Fruit fly (Drosophila melanogaster) whole organism, adult: ENCODE results near the gene CG6231.
A peak's percentile ranks its signal among the peaks of the same experiment; 100 is the strongest.

ENCODE experiments used
- CG11617 ChIP-seq: fragments of 200-800 bp; sonication (Bioruptor generic); optimal IDR thresholded peaks from 2 replicates; lab custom pipeline; 2017; ENCODE audit warnings: mild to moderate bottlenecking, missing biosample characterization, missing genetic modification reagents, missing genetic modification characterization
- CG1620 ChIP-seq: fragments of 200-800 bp; sonication (Bioruptor generic); optimal IDR thresholded peaks from 2 replicates; lab custom pipeline; 2016; ENCODE audit warnings: missing biosample characterization, missing genetic modification characterization
- CG33017 ChIP-seq: fragments of 200-800 bp; sonication (Bioruptor generic); optimal IDR thresholded peaks from 2 replicates; lab custom pipeline; 2018; ENCODE audit warnings: missing biosample characterization, mild to moderate bottlenecking, missing genetic modification characterization, moderate library complexity
- Clk ChIP-seq: fragments of 200-800 bp; sonication (Bioruptor generic); optimal IDR thresholded peaks from 2 replicates; lab custom pipeline; 2017; ENCODE audit warnings: missing biosample characterization, missing genetic modification characterization
- Hr96 ChIP-seq: fragments of 200-800 bp; sonication (Bioruptor generic); optimal IDR thresholded peaks from 2 replicates; lab custom pipeline; 2016; ENCODE audit warnings: missing biosample characterization, missing genetic modification characterization
- cic ChIP-seq: fragments of 200-800 bp; sonication (Bioruptor generic); optimal IDR thresholded peaks from 2 replicates; lab custom pipeline; 2017; ENCODE audit warnings: missing biosample characterization, mild to moderate bottlenecking, missing genetic modification characterization, moderate library complexity
- cnc ChIP-seq, 2 experiments: fragments of >200 bp; optimal IDR thresholded peaks; 2 replicates each; lab custom pipeline; 2017
- kay ChIP-seq: fragments of 200-800 bp; sonication (Bioruptor generic); peaks from one replicate; lab custom pipeline; 2016; ENCODE audit warnings: missing biosample characterization, missing genetic modification characterization, borderline replicate concordance
- ovo ChIP-seq: fragments of 200-800 bp; sonication (Bioruptor generic); optimal IDR thresholded peaks from 2 replicates; lab custom pipeline; 2016; ENCODE audit warnings: missing biosample characterization, missing genetic modification characterization
- tj ChIP-seq: fragments of 200-800 bp; sonication (Bioruptor generic); optimal IDR thresholded peaks from 3 replicates; lab custom pipeline; 2017; ENCODE audit warnings: missing biosample characterization, mild to moderate bottlenecking, missing genetic modification characterization, moderate library complexity

CG6231 gene

DNA sequence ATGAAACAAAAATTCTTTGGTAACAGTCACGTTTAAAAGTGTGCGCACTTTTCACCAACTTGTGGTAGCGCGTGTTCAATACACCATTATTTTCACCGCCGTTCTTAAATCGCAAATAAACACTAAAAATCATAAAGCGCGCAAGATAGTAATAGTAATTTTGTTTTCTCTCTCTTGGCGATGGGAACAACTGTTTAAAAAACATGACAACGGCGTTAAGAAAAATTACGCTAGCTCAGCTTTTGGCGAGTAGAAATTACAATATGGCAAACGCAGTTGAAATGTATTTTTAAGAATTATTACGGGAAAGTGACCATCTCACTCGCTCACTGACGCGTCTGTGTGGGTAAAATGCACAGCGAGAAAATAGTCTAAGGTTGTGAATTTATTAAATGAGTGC, 62.9 kb downstream of the CG6231 start:
- peak; percentile 68 for TF ChIP-seq tj
- TF ChIP-seq ovo (GFP tag; lab: Kevin White, UChicago), result no peak
- TF ChIP-seq cic, result no peak
- TF ChIP-seq kay (GFP tag; lab: Kevin White, UChicago), result no peak
- TF ChIP-seq CG33017 (tag; lab: Kevin White, UChicago), result no peak

DNA sequence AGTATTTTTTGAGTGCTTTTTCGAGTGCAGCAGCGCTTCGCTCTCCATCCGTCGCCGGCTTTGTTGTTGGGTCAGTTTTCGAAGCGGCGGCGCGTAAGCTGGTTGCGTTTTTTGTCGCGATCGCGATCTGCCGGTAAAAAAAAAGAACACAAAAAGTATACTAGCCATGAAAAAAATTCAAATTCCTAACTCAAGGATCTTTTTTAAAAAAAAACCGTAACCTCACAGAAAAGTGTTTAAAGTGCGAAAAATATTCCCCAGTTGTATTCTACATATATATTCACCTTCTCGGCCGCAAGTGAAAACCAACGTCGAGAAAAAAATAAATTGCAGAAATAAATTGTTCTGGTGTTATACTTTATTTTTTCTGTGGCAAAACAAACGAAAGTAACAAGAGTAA, 63.4 kb downstream of the CG6231 start:
- TF ChIP-seq CG1620 (GFP tag; lab: Kevin White, UChicago) (no peak), CG11617 (GFP tag; lab: Kevin White, UChicago) (no peak), Clk (no peak), cnc (optimal IDR thresholded peaks at IDR 0.05; lab: Kevin White, UChicago) (no peak)

DNA sequence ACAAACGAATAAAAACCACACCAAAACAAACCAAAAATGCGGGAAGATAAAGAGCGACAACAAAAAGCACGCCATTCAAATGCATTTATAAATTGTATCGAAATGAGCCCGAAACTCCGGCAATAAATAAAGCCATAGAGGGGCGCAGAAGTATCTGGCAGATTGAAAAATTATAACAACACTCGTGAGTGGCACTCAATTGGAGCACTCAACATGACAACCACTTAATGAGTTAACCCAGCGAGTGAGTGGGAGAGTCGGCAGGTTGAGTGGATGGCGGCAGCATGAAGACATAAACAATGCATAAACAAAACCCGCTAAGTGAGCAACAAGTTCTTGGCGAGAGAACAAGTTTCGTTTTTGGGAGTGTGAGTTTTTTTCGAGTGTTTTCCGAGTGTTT, 63.8 kb downstream of the CG6231 start:
- TF ChIP-seq CG11617 (GFP tag; lab: Kevin White, UChicago) (no peak), Hr96 (no peak), kay (GFP tag; lab: Kevin White, UChicago) (peak; percentile 31)
